Fruit fly (Drosophila melanogaster) whole organism, pupa: ENCODE results near the gene alpha-Est5.
A peak's percentile ranks its signal among the peaks of the same experiment; 100 is the strongest.

Experiments used
- CG10348 ChIP-seq: fragments of 200-800 bp; sonication (Bioruptor generic); IDR thresholded peaks from 2 replicates; pipeline ENCODE4 v1.3.6; 2022; ENCODE audit warnings: missing biosample characterization, missing genetic modification characterization
- CG12605 ChIP-seq: fragments of 200-800 bp; sonication (Bioruptor generic); IDR thresholded peaks from 2 replicates; pipeline ENCODE4 v1.3.6; 2022; ENCODE audit warnings: missing biosample characterization, missing genetic modification characterization
- CG13204 ChIP-seq: fragments of 200-800 bp; sonication (Bioruptor generic); optimal IDR thresholded peaks from 2 replicates; lab custom pipeline; 2018; ENCODE audit warnings: missing biosample characterization, mild to moderate bottlenecking, missing genetic modification characterization, moderate library complexity
- CG14655 ChIP-seq: fragments of 200-800 bp; sonication (Bioruptor generic); optimal IDR thresholded peaks from 3 replicates; lab custom pipeline; 2017; ENCODE audit warnings: mild to moderate bottlenecking, missing biosample characterization, missing genetic modification reagents, missing genetic modification characterization
- CG15710 ChIP-seq: fragments of 200-800 bp; sonication (Bioruptor generic); optimal IDR thresholded peaks from 2 replicates; lab custom pipeline; 2018; ENCODE audit warnings: missing biosample characterization, mild to moderate bottlenecking, missing genetic modification characterization, moderate library complexity
- CG17806 ChIP-seq: fragments of 200-800 bp; sonication (Bioruptor generic); optimal IDR thresholded peaks from 2 replicates; lab custom pipeline; 2018; ENCODE audit warnings: missing biosample characterization, mild to moderate bottlenecking, missing genetic modification characterization, moderate library complexity
- CG32121 ChIP-seq: fragments of 200-800 bp; sonication (Bioruptor generic); IDR thresholded peaks from 2 replicates; pipeline ENCODE4 v1.3.6; 2022; ENCODE audit warnings: missing biosample characterization, missing genetic modification characterization
- CG34367 ChIP-seq: fragments of 200-800 bp; sonication (Bioruptor generic); optimal IDR thresholded peaks from 2 replicates; lab custom pipeline; 2018; ENCODE audit warnings: missing biosample characterization, mild to moderate bottlenecking, missing genetic modification characterization
- CG4496 ChIP-seq: fragments of 200-800 bp; sonication (Bioruptor generic); IDR thresholded peaks from 3 replicates; pipeline ENCODE4 v1.3.6; 2022; ENCODE audit warnings: missing biosample characterization, missing genetic modification characterization
- CG8159 ChIP-seq: fragments of 200-800 bp; sonication (Bioruptor generic); optimal IDR thresholded peaks from 3 replicates; lab custom pipeline; 2018; ENCODE audit warnings: missing biosample characterization, mild to moderate bottlenecking, missing genetic modification characterization, moderate library complexity
- CG8301 ChIP-seq: fragments of 200-800 bp; sonication (Bioruptor generic); optimal IDR thresholded peaks from 2 replicates; lab custom pipeline; 2018; ENCODE audit warnings: missing biosample characterization, mild to moderate bottlenecking, missing genetic modification characterization
- CG9948 ChIP-seq: fragments of 200-800 bp; sonication (Bioruptor generic); optimal IDR thresholded peaks from 2 replicates; lab custom pipeline; 2018; ENCODE audit warnings: missing biosample characterization, mild to moderate bottlenecking, missing genetic modification characterization, moderate library complexity
- D1 ChIP-seq: fragments of 200-800 bp; sonication (Bioruptor generic); optimal IDR thresholded peaks from 2 replicates; lab custom pipeline; 2018; ENCODE audit warnings: missing biosample characterization, mild to moderate bottlenecking, missing genetic modification characterization, moderate library complexity
- EcR ChIP-seq: fragments of 200-800 bp; sonication (Bioruptor generic); optimal IDR thresholded peaks from 3 replicates; lab custom pipeline; 2019; ENCODE audit warnings: missing biosample characterization, missing genetic modification characterization, mild to moderate bottlenecking, moderate library complexity, missing genetic modification reagents
- Ets98B ChIP-seq: fragments of 200-800 bp; sonication (Bioruptor generic); IDR thresholded peaks from 2 replicates; pipeline ENCODE4 v1.3.6; 2022; ENCODE audit warnings: missing biosample characterization, missing genetic modification characterization
- Pif1A ChIP-seq: fragments of 200-800 bp; sonication (Bioruptor generic); optimal IDR thresholded peaks from 3 replicates; lab custom pipeline; 2016; ENCODE audit warnings: missing biosample characterization, missing genetic modification characterization
- Pif1B ChIP-seq: fragments of 200-800 bp; sonication (Bioruptor generic); optimal IDR thresholded peaks from 3 replicates; lab custom pipeline; 2016; ENCODE audit warnings: missing biosample characterization, missing genetic modification characterization
- Snoo ChIP-seq: fragments of 200-800 bp; sonication (Bioruptor generic); optimal IDR thresholded peaks from 3 replicates; lab custom pipeline; 2017; ENCODE audit warnings: missing biosample characterization, mild to moderate bottlenecking, missing genetic modification characterization, inconsistent platforms
- fd96Ca ChIP-seq: fragments of 200-800 bp; sonication (Bioruptor generic); IDR thresholded peaks from 3 replicates; pipeline ENCODE4 v1.3.6; 2022; ENCODE audit warnings: missing biosample characterization, missing genetic modification characterization
- gl ChIP-seq: fragments of 200-800 bp; sonication (Bioruptor generic); optimal IDR thresholded peaks from 2 replicates; lab custom pipeline; 2018; ENCODE audit warnings: missing biosample characterization, mild to moderate bottlenecking, missing genetic modification characterization
- rn ChIP-seq: fragments of 200-800 bp; sonication (Bioruptor generic); IDR thresholded peaks from 2 replicates; pipeline ENCODE4 v1.3.6; 2022; ENCODE audit warnings: missing biosample characterization, missing genetic modification characterization

The alpha-Est5 gene

DNA sequence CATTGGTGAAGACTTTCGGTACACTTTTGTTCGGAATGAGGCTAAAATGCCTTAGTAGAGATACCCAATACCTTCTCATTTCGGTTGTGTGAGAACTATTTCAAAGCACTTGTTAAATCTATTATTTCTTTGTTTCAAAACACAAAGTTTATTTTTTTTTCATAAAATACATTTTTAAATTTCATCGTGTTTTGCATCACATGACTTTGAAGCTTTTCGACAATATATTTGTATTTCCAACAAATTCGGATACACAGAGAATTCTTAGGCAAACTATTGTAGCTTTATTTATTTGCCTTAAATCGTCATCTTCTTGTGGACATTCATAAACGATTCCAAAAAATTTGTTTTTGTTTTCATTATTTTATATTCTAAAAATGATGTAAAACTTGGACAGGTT is 42.4 kb downstream of the alpha-Est5 start, which contains the start of gene alpha-Est10:
TSS of gene alpha-Est10 (minus strand) at position 101 of the 400 bp plus-strand sequence.
- TF ChIP-seq gl (no peak), CG4496 (no peak), D1 (tag; lab: Kevin White, UChicago) (no peak), CG17806 (tag; lab: Kevin White, UChicago) (no peak), Ets98B (GFP tag; lab: Robert Waterston, UW) (no peak), CG15710 (tag; lab: Kevin White, UChicago) (no peak), Snoo (tag; lab: Kevin White, UChicago) (no peak), CG9948 (tag; lab: Kevin White, UChicago) (no peak)

- TF ChIP-seq Snoo (tag; lab: Kevin White, UChicago) (no peak), CG8159 (tag; lab: Kevin White, UChicago) (no peak), CG12605 (GFP tag; lab: Robert Waterston, UW) (no peak), CG32121 (GFP tag; lab: Robert Waterston, UW) (no peak), EcR (GFP tag; lab: Kevin White, UChicago) (no peak), gl (no peak), Pif1A (GFP tag; lab: Kevin White, UChicago) (no peak), Ets98B (GFP tag; lab: Robert Waterston, UW) (no peak), Pif1B (GFP tag; lab: Kevin White, UChicago) (no peak), CG17806 (tag; lab: Kevin White, UChicago) (no peak), CG9948 (tag; lab: Kevin White, UChicago) (no peak), CG4496 (no peak), CG8301 (no peak), rn (no peak), CG34367 (no peak), D1 (tag; lab: Kevin White, UChicago) (no peak), fd96Ca (GFP tag; lab: Robert Waterston, UW) (no peak)
These were observed 43.0 kb downstream of the alpha-Est5 start, which contains the start of gene CG42656 for dm6 chr3R:7493171-7493570. TSS of gene CG42656 (minus strand) at chr3R:7493271.

dm6 chr3R:7492099-7492498 is 44.1 kb downstream of the alpha-Est5 start:
- TF ChIP-seq rn: no peak
- TF ChIP-seq CG15710 (tag; lab: Kevin White, UChicago): no peak
- TF ChIP-seq gl: no peak
- peak; percentile 17; the same call in 1 of the 2 replicates for TF ChIP-seq Ets98B (GFP tag; lab: Robert Waterston, UW)
- TF ChIP-seq CG34367: no peak
- no peak for TF ChIP-seq CG13204
- TF ChIP-seq fd96Ca (GFP tag; lab: Robert Waterston, UW): no peak

DNA sequence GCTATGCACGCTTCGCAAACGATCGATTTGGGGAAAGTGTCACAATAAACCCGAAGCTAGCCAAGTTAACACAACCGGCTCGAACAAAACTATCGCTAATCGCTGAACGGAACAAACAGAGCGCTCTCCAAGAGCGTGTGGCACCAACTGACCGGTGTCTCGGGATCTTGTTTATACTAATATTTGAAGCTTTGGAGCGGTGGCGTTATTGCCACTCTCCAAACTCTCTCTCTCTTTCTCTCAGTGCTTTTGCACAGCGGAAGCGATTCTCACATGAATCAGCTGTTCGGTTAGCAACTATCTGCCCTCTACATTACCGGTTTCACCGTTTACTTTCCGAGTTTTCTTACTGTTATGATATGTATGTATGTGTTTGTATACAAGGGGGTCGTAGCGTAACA is 44.7 kb downstream of the alpha-Est5 start:
- TF ChIP-seq CG9948 (tag; lab: Kevin White, UChicago) (no peak), CG12605 (GFP tag; lab: Robert Waterston, UW) (peak; percentile 38), CG17806 (tag; lab: Kevin White, UChicago) (no peak), fd96Ca (GFP tag; lab: Robert Waterston, UW) (0 out of 3 replicates have a peak, but pooled peaks have one; percentile 11), CG32121 (GFP tag; lab: Robert Waterston, UW) (no peak), CG4496 (peak; percentile 63; the same call in 2 of the 3 replicates), Ets98B (GFP tag; lab: Robert Waterston, UW) (peak; percentile 66; the same call in 1 of the 2 replicates), CG10348 (GFP tag; lab: Robert Waterston, UW) (no peak)

DNA sequence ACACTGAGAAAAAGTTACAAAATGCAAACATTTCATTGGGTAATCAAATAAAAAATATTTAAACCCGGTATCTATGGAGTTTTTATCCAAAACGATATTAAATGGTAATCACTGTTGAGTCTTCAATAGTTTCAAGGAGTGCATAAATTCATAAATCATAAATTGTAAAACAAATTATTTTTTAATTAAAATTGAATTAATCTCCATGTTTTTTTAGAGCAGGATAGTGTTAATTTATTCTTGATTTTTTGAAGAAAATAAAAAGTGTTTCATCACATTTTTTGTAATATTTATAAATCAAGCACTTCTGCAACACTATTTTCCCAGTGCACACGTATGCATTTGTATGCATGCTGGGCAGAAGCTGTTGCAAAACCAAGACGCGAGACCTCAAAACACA is 45.3 kb downstream of the alpha-Est5 start:
- no peak for TF ChIP-seq gl
- peak; percentile 56 for TF ChIP-seq Pif1B (GFP tag; lab: Kevin White, UChicago)
- peak; percentile 79 for TF ChIP-seq CG8301
- peak; percentile 70 for TF ChIP-seq CG8159 (tag; lab: Kevin White, UChicago)
- TF ChIP-seq Snoo (tag; lab: Kevin White, UChicago): peak; percentile 64
- peak; percentile 53 for TF ChIP-seq rn
- TF ChIP-seq D1 (tag; lab: Kevin White, UChicago): no peak
- no peak for TF ChIP-seq fd96Ca (GFP tag; lab: Robert Waterston, UW)
- TF ChIP-seq CG4496: peak; percentile 71; the same call in 2 of the 3 replicates
- no peak for TF ChIP-seq EcR (GFP tag; lab: Kevin White, UChicago)
- TF ChIP-seq Pif1A (GFP tag; lab: Kevin White, UChicago): peak; percentile 70
- TF ChIP-seq CG14655 (GFP tag; lab: Kevin White, UChicago): peak; percentile 85
- TF ChIP-seq CG15710 (tag; lab: Kevin White, UChicago): peak; percentile 63
- no peak for TF ChIP-seq CG10348 (GFP tag; lab: Robert Waterston, UW)
- peak; percentile 35; the same call in 1 of the 2 replicates for TF ChIP-seq CG12605 (GFP tag; lab: Robert Waterston, UW)
- TF ChIP-seq Ets98B (GFP tag; lab: Robert Waterston, UW): peak; percentile 45; the same call in 1 of the 2 replicates
- TF ChIP-seq CG32121 (GFP tag; lab: Robert Waterston, UW): peak; percentile 82
- TF ChIP-seq CG17806 (tag; lab: Kevin White, UChicago): peak; percentile 61
- no peak for TF ChIP-seq CG13204
- peak; percentile 70 for TF ChIP-seq CG9948 (tag; lab: Kevin White, UChicago)
- TF ChIP-seq CG34367: peak; percentile 43

DNA sequence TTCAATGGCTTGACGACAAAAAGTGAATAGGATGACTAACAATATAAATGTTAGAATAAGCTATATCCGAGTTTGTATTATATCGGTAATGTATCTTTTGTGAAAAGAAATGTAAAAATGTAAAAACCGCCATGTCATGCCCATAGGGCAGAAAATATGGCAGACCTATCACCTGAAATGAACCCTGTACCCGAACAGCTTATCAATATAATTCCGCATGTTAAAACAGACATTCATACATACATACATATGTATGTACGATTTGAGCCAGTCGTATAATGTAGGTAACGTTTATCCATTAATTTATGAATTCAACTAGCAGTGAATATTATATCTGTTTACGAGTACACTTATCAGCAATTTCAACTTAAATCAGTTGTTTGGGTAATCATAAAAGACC is 46.3 kb downstream of the alpha-Est5 start:
- TF ChIP-seq D1 (tag; lab: Kevin White, UChicago) (no peak), gl (no peak), EcR (GFP tag; lab: Kevin White, UChicago) (no peak), CG14655 (GFP tag; lab: Kevin White, UChicago) (no peak), CG17806 (tag; lab: Kevin White, UChicago) (no peak), CG15710 (tag; lab: Kevin White, UChicago) (no peak), CG10348 (GFP tag; lab: Robert Waterston, UW) (no peak), CG12605 (GFP tag; lab: Robert Waterston, UW) (no peak), Snoo (tag; lab: Kevin White, UChicago) (no peak), CG4496 (no peak), Pif1A (GFP tag; lab: Kevin White, UChicago) (no peak), CG8301 (no peak), rn (no peak), CG9948 (tag; lab: Kevin White, UChicago) (no peak), Ets98B (GFP tag; lab: Robert Waterston, UW) (no peak), Pif1B (GFP tag; lab: Kevin White, UChicago) (no peak)
